Fruit fly (Drosophila melanogaster): ENCODE measurements around the gene Dnaaf6.

Gene Dnaaf6

dm6 chr3L:14708053-14708452 lies 23.5 kb downstream of the Dnaaf6 start (continued):
- TF ChIP-seq danr (GFP tag; IDR thresholded peaks at IDR 0.05) (no peak), HLH54F (GFP tag; optimal IDR thresholded peaks at IDR 0.05) (peak; percentile 23), CG14050 (GFP tag; IDR thresholded peaks at IDR 0.05) (no peak), so (GFP tag; IDR thresholded peaks at IDR 0.05) (peak; percentile 58; the same call in 1 of the 3 replicates), CG2199 (GFP tag; IDR thresholded peaks at IDR 0.05) (no peak), CG33557 (GFP tag; optimal IDR thresholded peaks at IDR 0.05) (no peak), Asciz (GFP tag; optimal IDR thresholded peaks at IDR 0.05) (peak; percentile 60), BtbVII (GFP tag; optimal IDR thresholded peaks at IDR 0.05) (peak; percentile 54), CG1647 (GFP tag; optimal IDR thresholded peaks at IDR 0.05) (peak; percentile 53), CG18599 (GFP tag; optimal IDR thresholded peaks at IDR 0.05) (peak; percentile 64), mam (GFP tag; optimal IDR thresholded peaks at IDR 0.05) (peak; percentile 52), GATAe (GFP tag; conservative IDR thresholded peaks at IDR 0.05) (no peak), gce (GFP tag; IDR thresholded peaks at IDR 0.05) (no peak), CG8089 (GFP tag; optimal IDR thresholded peaks at IDR 0.05) (peak; percentile 5), org-1 (GFP tag; optimal IDR thresholded peaks at IDR 0.05) (peak; percentile 30), CG6765 (GFP tag; optimal IDR thresholded peaks at IDR 0.05) (peak; percentile 59), H15 (GFP tag; IDR thresholded peaks at IDR 0.05) (no peak), sens-2 (GFP tag; IDR thresholded peaks at IDR 0.05) (no peak), h (optimal IDR thresholded peaks at IDR 0.05) (no peak), vvl (GFP tag; IDR thresholded peaks at IDR 0.05) (no peak), CG18619 (GFP tag; optimal IDR thresholded peaks at IDR 0.05) (peak; percentile 50), CG32772 (GFP tag; IDR thresholded peaks at IDR 0.05) (no peak), Antp (GFP tag; optimal IDR thresholded peaks at IDR 0.05) (peak; percentile 15), Abd-B (GFP tag; optimal IDR thresholded peaks at IDR 0.05) (no peak), CG15269 (tag; optimal IDR thresholded peaks at IDR 0.05) (peak; percentile 35), bab2 (GFP tag; optimal IDR thresholded peaks at IDR 0.05) (peak; percentile 71), Blimp-1 (GFP tag; optimal IDR thresholded peaks at IDR 0.05) (peak; percentile 64), CG3838 (GFP tag; optimal IDR thresholded peaks at IDR 0.05) (peak; percentile 47), CG17802 (tag; optimal IDR thresholded peaks at IDR 0.05) (no peak), Jarid2 (GFP tag; optimal IDR thresholded peaks at IDR 0.05) (peak; percentile 19), CG18262 (tag; optimal IDR thresholded peaks at IDR 0.05) (no peak), CG2116 (GFP tag; optimal IDR thresholded peaks at IDR 0.05) (no peak), Side (GFP tag; optimal IDR thresholded peaks at IDR 0.05) (no peak), Ets97D (GFP tag; optimal IDR thresholded peaks at IDR 0.05) (peak; percentile 1), eyg (GFP tag; optimal IDR thresholded peaks at IDR 0.05) (peak; percentile 49), CG4730 (GFP tag; IDR thresholded peaks at IDR 0.05) (0 out of 2 replicates have a peak, but pooled peaks have one; percentile 6), wdn (GFP tag; IDR thresholded peaks at IDR 0.05) (peak; percentile 51; the same call in 1 of the 2 replicates), E2f2 (GFP tag; IDR thresholded peaks at IDR 0.05) (peak; percentile 23; the same call in 1 of the 2 replicates), CG7556 (GFP tag; optimal IDR thresholded peaks at IDR 0.05) (no peak), CG9215 (GFP tag; IDR thresholded peaks at IDR 0.05) (no peak), CG10543 (GFP tag; optimal IDR thresholded peaks at IDR 0.05) (peak; percentile 24), CG11456 (GFP tag; IDR thresholded peaks at IDR 0.05) (no peak), CG10267 (tag; optimal IDR thresholded peaks at IDR 0.05) (no peak), CG17328 (GFP tag; IDR thresholded peaks at IDR 0.05) (no peak), CG2875 (GFP tag; optimal IDR thresholded peaks at IDR 0.05) (peak; percentile 1), odd (GFP tag; optimal IDR thresholded peaks at IDR 0.05) (peak; percentile 40), oc (tag; optimal IDR thresholded peaks at IDR 0.05) (peak; percentile 4), CG10209 (GFP tag; optimal IDR thresholded peaks at IDR 0.05) (peak; percentile 56), CG14014 (GFP tag; IDR thresholded peaks at IDR 0.05) (peak; percentile 76; the same call in 1 of the 2 replicates), Fer2 (tag; optimal IDR thresholded peaks at IDR 0.05) (peak; percentile 65), abd-A (tag; optimal IDR thresholded peaks at IDR 0.05) (no peak), CG14710 (tag; optimal IDR thresholded peaks at IDR 0.05) (no peak)
